Worm (Caenorhabditis elegans): Measurements from ENCODE around the gene pgap-1.
"Not testable (repeated sequence)": the region's sequence is repeated elsewhere in the genome, so short reads cannot be mapped to it uniquely, and the experiment has no call there.

The pgap-1 gene

ce11 chrV:11286114-11286513 is 44.4 kb downstream of the pgap-1 start, which contains the start of gene C03E10.3:
C03E10.3 (plus strand) TSS chrV:11286414.
- TF ChIP-seq tlf-1 (GFP tag; optimal IDR thresholded peaks at IDR 0.05); attf-3 (GFP tag; conservative IDR thresholded peaks at IDR 0.05); ama-1 (optimal IDR thresholded peaks at IDR 0.05); ama-1 (GFP tag; optimal IDR thresholded peaks at IDR 0.05): not testable (repeated sequence)

DNA sequence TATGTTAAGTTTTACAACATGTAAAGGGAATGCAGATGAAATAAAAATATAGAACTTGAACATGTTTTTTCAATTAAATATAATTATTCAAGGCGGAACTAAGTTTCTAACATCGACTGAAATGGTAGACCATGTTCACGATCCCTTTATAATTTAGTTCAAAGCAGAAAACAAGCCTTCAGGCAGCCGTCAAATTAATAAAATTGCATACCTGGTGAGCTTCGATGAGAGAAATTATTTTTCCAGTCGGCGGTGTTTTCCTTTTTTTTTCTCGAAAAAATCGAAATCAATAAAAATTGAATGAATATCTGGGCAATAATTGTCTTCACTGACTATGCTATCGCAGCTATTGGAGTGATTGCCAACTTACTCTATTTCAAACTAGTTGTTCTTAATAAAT is 49.2 kb downstream of the pgap-1 start, which contains the start of gene C03E10.1:
C03E10.1 (plus strand) TSS at position 301 of the 400 bp plus-strand sequence.
- no peak for TF ChIP-seq Y56A3A.18 (GFP tag; IDR thresholded peaks at IDR 0.05)
- no peak for TF ChIP-seq T26A5.8 (tag; optimal IDR thresholded peaks at IDR 0.05)

ce11 chrV:11292682-11293081 is 51.0 kb downstream of the pgap-1 start:
- peak; percentile 24 for TF ChIP-seq snpc-1.1 (tag; optimal IDR thresholded peaks at IDR 0.05; ENCODE audit: insufficient read depth)
- TF ChIP-seq snpc-4 (GFP tag; optimal IDR thresholded peaks at IDR 0.05) = peak; percentile 3
- TF ChIP-seq snpc-4 (tag; optimal IDR thresholded peaks at IDR 0.05) = peak in 2 of 4 experiments; percentile 68 to 86
- no peak for TF ChIP-seq B0035.1 (tag; optimal IDR thresholded peaks at IDR 0.05)
